Fruit fly (Drosophila melanogaster): Measurements from ENCODE around the gene Mical.

dm6 chr3R:9954648-9955290 lies 87.9 kb downstream of the Mical start:
- no peak for TF ChIP-seq CG12605 (GFP tag; IDR thresholded peaks at IDR 0.05)
- TF ChIP-seq EcR (GFP tag; optimal IDR thresholded peaks at IDR 0.05), result peak; percentile 98
- TF ChIP-seq fd96Ca (GFP tag; IDR thresholded peaks at IDR 0.05), result no peak
- TF ChIP-seq D1 (tag; optimal IDR thresholded peaks at IDR 0.05), result no peak
- TF ChIP-seq CG9948 (tag; optimal IDR thresholded peaks at IDR 0.05), result no peak
- TF ChIP-seq CG4496 (GFP tag; IDR thresholded peaks at IDR 0.05), result no peak
